Fruit fly (Drosophila melanogaster): ENCODE results near the gene CG42446.

The CG42446 gene

dm6 chr3R:16359098-16359497 lies 810 bp downstream of the CG42446 start, which contains the start of gene CG17931 (continued):
- TF ChIP-seq crol (GFP tag; IDR thresholded peaks at IDR 0.05) (no peak), sqz (GFP tag; optimal IDR thresholded peaks at IDR 0.05) (no peak), salm (tag; optimal IDR thresholded peaks at IDR 0.05) (no peak), CG3847 (GFP tag; IDR thresholded peaks at IDR 0.05) (peak; percentile 32; the same call in 1 of the 2 replicates), Dp (GFP tag; optimal IDR thresholded peaks at IDR 0.05) (peak; percentile 88), CG6791 (GFP tag; IDR thresholded peaks at IDR 0.05; ENCODE audit: partially characterized antibody) (no peak), mirr (GFP tag; optimal IDR thresholded peaks at IDR 0.05) (no peak), CG7928 (GFP tag; optimal IDR thresholded peaks at IDR 0.05) (no peak), Lhr (GFP tag; optimal IDR thresholded peaks at IDR 0.05) (peak; percentile 60), CG5180 (GFP tag; optimal IDR thresholded peaks at IDR 0.05) (no peak), nom (GFP tag; optimal IDR thresholded peaks at IDR 0.05) (no peak), CG1602 (GFP tag; optimal IDR thresholded peaks at IDR 0.05) (no peak), CG30020 (tag; optimal IDR thresholded peaks at IDR 0.05) (peak; percentile 50), Lim3 (GFP tag; IDR thresholded peaks at IDR 0.05) (no peak), CG15011 (GFP tag; optimal IDR thresholded peaks at IDR 0.05) (no peak), CG14860 (GFP tag; IDR thresholded peaks at IDR 0.05; ENCODE audit: partially characterized antibody) (no peak), CG15514 (GFP tag; optimal IDR thresholded peaks at IDR 0.05) (peak; percentile 62), cas (GFP tag; IDR thresholded peaks at IDR 0.05) (no peak), trem (tag; optimal IDR thresholded peaks at IDR 0.05) (peak; percentile 60), grn (GFP tag; optimal IDR thresholded peaks at IDR 0.05) (peak; percentile 8), CG9932 (GFP tag; IDR thresholded peaks at IDR 0.05) (no peak), sisA (GFP tag; IDR thresholded peaks at IDR 0.05) (no peak), Kr (GFP tag; optimal IDR thresholded peaks at IDR 0.05) (no peak), CG9727 (GFP tag; optimal IDR thresholded peaks at IDR 0.05) (no peak), YL-1 (GFP tag; optimal IDR thresholded peaks at IDR 0.05) (peak; percentile 62), CoRest (tag; optimal IDR thresholded peaks at IDR 0.05) (peak; percentile 35), CG3163 (GFP tag; optimal IDR thresholded peaks at IDR 0.05) (no peak), yki (optimal IDR thresholded peaks at IDR 0.05) (no peak), CG8765 (GFP tag; IDR thresholded peaks at IDR 0.05) (no peak), CG18764 (GFP tag; optimal IDR thresholded peaks at IDR 0.05) (no peak), caup (GFP tag; optimal IDR thresholded peaks at IDR 0.05; ENCODE audit: severe bottlenecking) (no peak), CG13123 (GFP tag; optimal IDR thresholded peaks at IDR 0.05) (no peak), Myb (GFP tag; optimal IDR thresholded peaks at IDR 0.05) (peak; percentile 93), lilli (GFP tag; optimal IDR thresholded peaks at IDR 0.05) (peak; percentile 21), CG34422 (GFP tag; IDR thresholded peaks at IDR 0.05) (no peak), zen2 (GFP tag; IDR thresholded peaks at IDR 0.05; ENCODE audit: partially characterized antibody) (no peak), gsb-n (tag; optimal IDR thresholded peaks at IDR 0.05) (peak; percentile 8), CG8089 (GFP tag; optimal IDR thresholded peaks at IDR 0.05) (no peak), Dad (GFP tag; optimal IDR thresholded peaks at IDR 0.05) (no peak), H2.0 (GFP tag; IDR thresholded peaks at IDR 0.05) (no peak), sens (GFP tag) (peak; percentile 81), CG4617 (GFP tag; optimal IDR thresholded peaks at IDR 0.05; ENCODE audit: borderline replicate concordance) (peak; percentile 97), phol (tag; optimal IDR thresholded peaks at IDR 0.05) (peak; percentile 79), E2f2 (GFP tag; IDR thresholded peaks at IDR 0.05) (peak; percentile 91), fd102C (GFP tag; optimal IDR thresholded peaks at IDR 0.05) (no peak), CG15601 (tag; optimal IDR thresholded peaks at IDR 0.05) (peak; percentile 68), CG17612 (GFP tag; IDR thresholded peaks at IDR 0.05) (no peak), so (GFP tag; IDR thresholded peaks at IDR 0.05) (no peak), CG17829 (tag; optimal IDR thresholded peaks at IDR 0.05) (peak; percentile 44), CG4282 (GFP tag; optimal IDR thresholded peaks at IDR 0.05) (no peak), CG42726 (GFP tag; IDR thresholded peaks at IDR 0.05; ENCODE audit: partially characterized antibody) (no peak), vfl (GFP tag; optimal IDR thresholded peaks at IDR 0.05) (peak; percentile 21)
